Fruit fly (Drosophila melanogaster): ENCODE data around the gene KaiR1D.

The KaiR1D gene

DNA sequence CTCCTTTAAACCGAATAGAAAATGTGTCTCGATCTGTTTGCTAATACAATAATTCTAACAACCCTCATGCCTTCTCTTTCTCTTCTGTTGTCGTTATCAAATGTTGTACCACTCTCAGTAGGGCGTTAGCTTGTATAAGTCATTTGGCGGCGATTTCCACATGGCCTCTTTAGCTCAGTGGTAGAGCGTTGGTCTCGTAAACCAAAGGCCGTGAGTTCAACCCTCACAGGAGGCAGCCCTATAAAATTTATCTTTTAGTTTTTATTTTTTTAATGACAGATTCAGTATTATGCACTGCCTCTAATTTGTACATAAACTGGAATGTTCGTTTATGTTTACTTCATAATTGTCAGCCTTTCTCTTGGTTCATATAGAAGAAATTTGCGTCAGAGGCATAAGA lies 25.5 kb upstream of the KaiR1D start:
- TF ChIP-seq luna (GFP tag; optimal IDR thresholded peaks at IDR 0.05) (no peak), CG34224 (GFP tag; IDR thresholded peaks at IDR 0.05; ENCODE audit: partially characterized antibody) (peak; percentile 53; the same call in 1 of the 3 replicates), Hmx (GFP tag; optimal IDR thresholded peaks at IDR 0.05) (no peak), D (optimal IDR thresholded peaks at IDR 0.05) (no peak), D (GFP tag; optimal IDR thresholded peaks at IDR 0.05) (no peak), CG33557 (GFP tag; optimal IDR thresholded peaks at IDR 0.05) (no peak), abd-A (tag; optimal IDR thresholded peaks at IDR 0.05) (peak; percentile 12), ato (GFP tag; IDR thresholded peaks at IDR 0.05; ENCODE audit: partially characterized antibody) (peak; percentile 67), E2f1 (GFP tag; IDR thresholded peaks at IDR 0.05) (no peak), Mes4 (GFP tag; optimal IDR thresholded peaks at IDR 0.05) (no peak), CG6854 (GFP tag; optimal IDR thresholded peaks at IDR 0.05) (no peak), CG16813 (GFP tag; IDR thresholded peaks at IDR 0.05; ENCODE audit: partially characterized antibody) (peak; percentile 78), CG3163 (GFP tag; optimal IDR thresholded peaks at IDR 0.05) (no peak), CG15696 (tag; optimal IDR thresholded peaks at IDR 0.05) (no peak), klu (GFP tag; IDR thresholded peaks at IDR 0.05) (no peak), sug (tag; optimal IDR thresholded peaks at IDR 0.05) (no peak), PHDP (tag; optimal IDR thresholded peaks at IDR 0.05) (no peak), sens (GFP tag) (peak; percentile 56), trem (tag; optimal IDR thresholded peaks at IDR 0.05) (no peak), Hmr (GFP tag; optimal IDR thresholded peaks at IDR 0.05) (no peak), pita (GFP tag; optimal IDR thresholded peaks at IDR 0.05) (no peak), CG12155 (GFP tag; optimal IDR thresholded peaks at IDR 0.05) (no peak), Bgb (GFP tag; IDR thresholded peaks at IDR 0.05; ENCODE audit: partially characterized antibody) (peak; percentile 73), TFAM (GFP tag; optimal IDR thresholded peaks at IDR 0.05) (no peak), odd (GFP tag; optimal IDR thresholded peaks at IDR 0.05) (no peak), Asciz (GFP tag; optimal IDR thresholded peaks at IDR 0.05) (no peak), BEAF-32 (GFP tag; optimal IDR thresholded peaks at IDR 0.05) (no peak), crol (GFP tag; IDR thresholded peaks at IDR 0.05) (no peak), CG9727 (GFP tag; optimal IDR thresholded peaks at IDR 0.05) (no peak), hbn (GFP tag; IDR thresholded peaks at IDR 0.05; ENCODE audit: partially characterized antibody) (peak; percentile 17; the same call in 1 of the 2 replicates), Tbp (GFP tag; optimal IDR thresholded peaks at IDR 0.05) (no peak), CG4854 (GFP tag; optimal IDR thresholded peaks at IDR 0.05) (no peak), CG9876 (GFP tag; optimal IDR thresholded peaks at IDR 0.05) (no peak), exex (tag; optimal IDR thresholded peaks at IDR 0.05) (no peak), CG9797 (GFP tag; optimal IDR thresholded peaks at IDR 0.05) (no peak), Ada2b (GFP tag; IDR thresholded peaks at IDR 0.05) (no peak), CG14860 (GFP tag; IDR thresholded peaks at IDR 0.05; ENCODE audit: partially characterized antibody) (peak; percentile 46; the same call in 2 of the 3 replicates), CG1832 (GFP tag; optimal IDR thresholded peaks at IDR 0.05) (peak; percentile 25), jumu (GFP tag; optimal IDR thresholded peaks at IDR 0.05) (no peak), CG17385 (GFP tag; optimal IDR thresholded peaks at IDR 0.05) (no peak), Pdp1 (GFP tag; optimal IDR thresholded peaks at IDR 0.05) (peak in 1 of 2 experiments; percentile 9), CoRest (tag; optimal IDR thresholded peaks at IDR 0.05) (no peak), CG42726 (GFP tag; IDR thresholded peaks at IDR 0.05; ENCODE audit: partially characterized antibody) (peak; percentile 80), CG5953 (GFP tag; IDR thresholded peaks at IDR 0.05) (no peak), her (GFP tag; optimal IDR thresholded peaks at IDR 0.05) (no peak), chinmo (GFP tag; IDR thresholded peaks at IDR 0.05; ENCODE audit: partially characterized antibody) (no peak), CG6791 (GFP tag; IDR thresholded peaks at IDR 0.05; ENCODE audit: partially characterized antibody) (peak; percentile 83; the same call in 2 of the 3 replicates), Oli (tag; optimal IDR thresholded peaks at IDR 0.05) (no peak), knrl (GFP tag; IDR thresholded peaks at IDR 0.05; ENCODE audit: partially characterized antibody) (peak; percentile 38; the same call in 2 of the 3 replicates), Opbp (GFP tag; IDR thresholded peaks at IDR 0.05; ENCODE audit: partially characterized antibody) (peak; percentile 88)

All from whole organism, embryonic.